Fruit fly (Drosophila melanogaster) whole organism, adult: ENCODE results near the gene CG1764.

Experiments
- CG11617 ChIP-seq: fragments of 200-800 bp; sonication (Bioruptor generic); optimal IDR thresholded peaks from 2 replicates; lab custom pipeline; 2017; ENCODE audit warnings: mild to moderate bottlenecking, missing biosample characterization, missing genetic modification reagents, missing genetic modification characterization
- CG12768 ChIP-seq: fragments of 200-800 bp; sonication (Bioruptor generic); optimal IDR thresholded peaks from 2 replicates; lab custom pipeline; 2017; ENCODE audit warnings: missing biosample characterization, missing genetic modification characterization, mild to moderate bottlenecking, moderate library complexity, missing genetic modification reagents
- CG14711 ChIP-seq: fragments of 200-800 bp; sonication (Bioruptor generic); optimal IDR thresholded peaks from 2 replicates; lab custom pipeline; 2018; ENCODE audit warnings: missing biosample characterization, mild to moderate bottlenecking, missing genetic modification characterization, moderate library complexity
- CG1620 ChIP-seq: fragments of 200-800 bp; sonication (Bioruptor generic); optimal IDR thresholded peaks from 2 replicates; lab custom pipeline; 2016; ENCODE audit warnings: missing biosample characterization, missing genetic modification characterization
- CG33017 ChIP-seq: fragments of 200-800 bp; sonication (Bioruptor generic); optimal IDR thresholded peaks from 2 replicates; lab custom pipeline; 2018; ENCODE audit warnings: missing biosample characterization, mild to moderate bottlenecking, missing genetic modification characterization, moderate library complexity
- CG5204 ChIP-seq: fragments of 200-800 bp; sonication (Bioruptor generic); optimal IDR thresholded peaks from 2 replicates; lab custom pipeline; 2016; ENCODE audit warnings: missing biosample characterization, missing genetic modification characterization
- CG7045 ChIP-seq: fragments of 200-800 bp; sonication (Bioruptor generic); optimal IDR thresholded peaks from 2 replicates; lab custom pipeline; 2017; ENCODE audit warnings: missing biosample characterization, mild to moderate bottlenecking, missing genetic modification characterization
- CG7101 ChIP-seq: fragments of 200-800 bp; sonication (Bioruptor generic); optimal IDR thresholded peaks from 2 replicates; lab custom pipeline; 2018; ENCODE audit warnings: missing biosample characterization, mild to moderate bottlenecking, missing genetic modification characterization, moderate library complexity
- Clk ChIP-seq: fragments of 200-800 bp; sonication (Bioruptor generic); optimal IDR thresholded peaks from 2 replicates; lab custom pipeline; 2017; ENCODE audit warnings: missing biosample characterization, missing genetic modification characterization
- Crg-1 ChIP-seq: fragments of 200-800 bp; sonication (Bioruptor generic); optimal IDR thresholded peaks from 2 replicates; lab custom pipeline; 2016; ENCODE audit warnings: missing biosample characterization, missing genetic modification characterization
- Hr96 ChIP-seq: fragments of 200-800 bp; sonication (Bioruptor generic); optimal IDR thresholded peaks from 2 replicates; lab custom pipeline; 2016; ENCODE audit warnings: missing biosample characterization, missing genetic modification characterization
- Mnt ChIP-seq: fragments of 200-800 bp; sonication (Bioruptor generic); optimal IDR thresholded peaks from 2 replicates; lab custom pipeline; 2016; ENCODE audit warnings: missing biosample characterization, mild to moderate bottlenecking, missing genetic modification characterization
- bab1 ChIP-seq: fragments of 200-800 bp; sonication (Bioruptor generic); optimal IDR thresholded peaks from 3 replicates; lab custom pipeline; 2019; ENCODE audit warnings: missing biosample characterization, mild to moderate bottlenecking, missing genetic modification characterization, moderate library complexity
- cic ChIP-seq: fragments of 200-800 bp; sonication (Bioruptor generic); optimal IDR thresholded peaks from 2 replicates; lab custom pipeline; 2017; ENCODE audit warnings: missing biosample characterization, mild to moderate bottlenecking, missing genetic modification characterization, moderate library complexity
- cnc ChIP-seq, 2 experiments: fragments of >200 bp; optimal IDR thresholded peaks; 2 replicates each; lab custom pipeline; 2017
- kay ChIP-seq: fragments of 200-800 bp; sonication (Bioruptor generic); peaks from one replicate; lab custom pipeline; 2016; ENCODE audit warnings: missing biosample characterization, missing genetic modification characterization, borderline replicate concordance
- ovo ChIP-seq: fragments of 200-800 bp; sonication (Bioruptor generic); optimal IDR thresholded peaks from 2 replicates; lab custom pipeline; 2016; ENCODE audit warnings: missing biosample characterization, missing genetic modification characterization
- pad ChIP-seq: fragments of 200-800 bp; sonication (Bioruptor generic); optimal IDR thresholded peaks from 3 replicates; lab custom pipeline; 2017; ENCODE audit warnings: missing biosample characterization, missing genetic modification characterization, mild to moderate bottlenecking, moderate library complexity, missing genetic modification reagents
- tj ChIP-seq: fragments of 200-800 bp; sonication (Bioruptor generic); optimal IDR thresholded peaks from 3 replicates; lab custom pipeline; 2017; ENCODE audit warnings: missing biosample characterization, mild to moderate bottlenecking, missing genetic modification characterization, moderate library complexity
- toe ChIP-seq: fragments of 200-800 bp; sonication (Bioruptor generic); optimal IDR thresholded peaks from 2 replicates; lab custom pipeline; 2016; ENCODE audit warnings: missing biosample characterization, missing genetic modification characterization

Gene CG1764

dm6 chrX:13332702-13333243, 30.6 kb upstream of the CG1764 start:
- TF ChIP-seq pad, result no peak
- TF ChIP-seq Crg-1, result no peak
- TF ChIP-seq toe (GFP tag; lab: Kevin White, UChicago), result no peak
- no peak for TF ChIP-seq cic (GFP tag; lab: Kevin White, UChicago)
- no peak for TF ChIP-seq CG14711 (tag; lab: Kevin White, UChicago)
- TF ChIP-seq tj (GFP tag; lab: Kevin White, UChicago), result no peak
- TF ChIP-seq cnc (optimal IDR thresholded peaks at IDR 0.05; lab: Kevin White, UChicago), result no peak
- no peak for TF ChIP-seq bab1 (GFP tag; lab: Kevin White, UChicago)
- no peak for TF ChIP-seq CG7045
- no peak for TF ChIP-seq Mnt (GFP tag; lab: Kevin White, UChicago)
- no peak for TF ChIP-seq CG7101 (tag; lab: Kevin White, UChicago)
- no peak for TF ChIP-seq Clk (GFP tag; lab: Kevin White, UChicago)
- no peak for TF ChIP-seq CG1620 (GFP tag; lab: Kevin White, UChicago)
- no peak for TF ChIP-seq ovo
- no peak for TF ChIP-seq CG33017 (tag; lab: Kevin White, UChicago)
- no peak for TF ChIP-seq Hr96 (GFP tag; lab: Kevin White, UChicago)
- TF ChIP-seq CG12768 (GFP tag; lab: Kevin White, UChicago), result no peak
- no peak for TF ChIP-seq CG11617 (GFP tag; lab: Kevin White, UChicago)
- TF ChIP-seq CG5204 (GFP tag; lab: Kevin White, UChicago), result no peak

- no peak for TF ChIP-seq cnc (optimal IDR thresholded peaks at IDR 0.05; lab: Kevin White, UChicago)
- TF ChIP-seq Mnt (GFP tag; lab: Kevin White, UChicago), result peak; percentile 93
- TF ChIP-seq tj (GFP tag; lab: Kevin White, UChicago), result peak; percentile 61
- peak; percentile 55 for TF ChIP-seq CG12768 (GFP tag; lab: Kevin White, UChicago)
- peak; percentile 82 for TF ChIP-seq CG14711 (tag; lab: Kevin White, UChicago)
- peak; percentile 44 for TF ChIP-seq cic (GFP tag; lab: Kevin White, UChicago)
- peak; percentile 89 for TF ChIP-seq ovo
- no peak for TF ChIP-seq CG1620 (GFP tag; lab: Kevin White, UChicago)
- TF ChIP-seq toe (GFP tag; lab: Kevin White, UChicago), result no peak
- peak; percentile 62 for TF ChIP-seq Crg-1
- peak; percentile 84 for TF ChIP-seq CG7101 (tag; lab: Kevin White, UChicago)
- TF ChIP-seq bab1 (GFP tag; lab: Kevin White, UChicago), result peak; percentile 35
- peak; percentile 50 for TF ChIP-seq pad
- peak; percentile 62 for TF ChIP-seq CG11617 (GFP tag; lab: Kevin White, UChicago)
- TF ChIP-seq CG5204 (GFP tag; lab: Kevin White, UChicago), result no peak
- TF ChIP-seq CG33017 (tag; lab: Kevin White, UChicago), result peak; percentile 73
- peak; percentile 19 for TF ChIP-seq CG7045
- TF ChIP-seq Hr96 (GFP tag; lab: Kevin White, UChicago), result peak; percentile 56
- no peak for TF ChIP-seq Clk (GFP tag; lab: Kevin White, UChicago)
- TF ChIP-seq kay (GFP tag; lab: Kevin White, UChicago), result peak; percentile 92
Observed at dm6 chrX:13331814-13332701, 29.8 kb upstream of the CG1764 start.

- TF ChIP-seq Mnt (GFP tag; lab: Kevin White, UChicago) (peak; percentile 96), ovo (peak; percentile 55), Crg-1 (peak; percentile 30), Hr96 (GFP tag; lab: Kevin White, UChicago) (peak; percentile 55), CG12768 (GFP tag; lab: Kevin White, UChicago) (peak; percentile 14), CG1620 (GFP tag; lab: Kevin White, UChicago) (peak; percentile 71), pad (peak; percentile 52), CG14711 (tag; lab: Kevin White, UChicago) (peak; percentile 42), CG11617 (GFP tag; lab: Kevin White, UChicago) (peak; percentile 50), CG7045 (no peak), CG33017 (tag; lab: Kevin White, UChicago) (no peak), CG7101 (tag; lab: Kevin White, UChicago) (peak; percentile 61), toe (GFP tag; lab: Kevin White, UChicago) (no peak), bab1 (GFP tag; lab: Kevin White, UChicago) (peak; percentile 71), cic (GFP tag; lab: Kevin White, UChicago) (peak; percentile 55), CG5204 (GFP tag; lab: Kevin White, UChicago) (no peak)
Observed at dm6 chrX:13329572-13330046, 27.4 kb upstream of the CG1764 start, which contains the start of gene Prx2. Prx2 (plus strand) TSS chrX:13329824.

- no peak for TF ChIP-seq CG5204 (GFP tag; lab: Kevin White, UChicago)
- TF ChIP-seq CG7045, result no peak
- no peak for TF ChIP-seq CG12768 (GFP tag; lab: Kevin White, UChicago)
- no peak for TF ChIP-seq Crg-1
- no peak for TF ChIP-seq ovo
- TF ChIP-seq cnc (optimal IDR thresholded peaks at IDR 0.05; lab: Kevin White, UChicago), result no peak
- no peak for TF ChIP-seq CG7101 (tag; lab: Kevin White, UChicago)
- no peak for TF ChIP-seq pad
- no peak for TF ChIP-seq kay (GFP tag; lab: Kevin White, UChicago)
- TF ChIP-seq Mnt (GFP tag; lab: Kevin White, UChicago), result no peak
- no peak for TF ChIP-seq bab1 (GFP tag; lab: Kevin White, UChicago)
- no peak for TF ChIP-seq cic (GFP tag; lab: Kevin White, UChicago)
- TF ChIP-seq CG14711 (tag; lab: Kevin White, UChicago), result no peak
- no peak for TF ChIP-seq CG11617 (GFP tag; lab: Kevin White, UChicago)
- no peak for TF ChIP-seq tj (GFP tag; lab: Kevin White, UChicago)
- no peak for TF ChIP-seq Hr96 (GFP tag; lab: Kevin White, UChicago)
- no peak for TF ChIP-seq CG33017 (tag; lab: Kevin White, UChicago)
- no peak for TF ChIP-seq CG1620 (GFP tag; lab: Kevin White, UChicago)
- no peak for TF ChIP-seq toe (GFP tag; lab: Kevin White, UChicago)
- TF ChIP-seq Clk (GFP tag; lab: Kevin White, UChicago), result no peak
Observed at dm6 chrX:13325310-13325709, 23.1 kb upstream of the CG1764 start.
